Worm (Caenorhabditis elegans) whole organism, early embryonic: ENCODE measurements around the gene F59B2.14.

Source experiments
- B0310.2 ChIP-seq: sonication (generic microtip); optimal IDR thresholded peaks from 2 replicates; lab custom pipeline; 2016; ENCODE audit warnings: mild to moderate bottlenecking, missing genetic modification characterization, missing compliant biosample characterization
- aly-1 ChIP-seq: sonication (generic microtip); optimal IDR thresholded peaks from 2 replicates; lab custom pipeline; 2016; ENCODE audit warnings: missing genetic modification characterization, missing compliant biosample characterization
- ama-1 ChIP-seq: fragments of 150-350 bp; optimal IDR thresholded peaks from 2 replicates; lab custom pipeline; 2014
- ceh-13 ChIP-seq: fragments of 200-800 bp; sonication (Bioruptor generic); optimal IDR thresholded peaks from 2 replicates; lab custom pipeline; 2018; ENCODE audit warnings: mild to moderate bottlenecking, missing genetic modification characterization, missing compliant biosample characterization
- flt-1 ChIP-seq: fragments of 200-800 bp; sonication (Bioruptor generic); IDR thresholded peaks from 2 replicates; pipeline ENCODE4 v1.3.6; 2022; ENCODE audit warnings: missing genetic modification characterization, missing compliant biosample characterization
- hmbx-1 ChIP-seq: sonication (generic microtip); optimal IDR thresholded peaks from 2 replicates; lab custom pipeline; 2016; ENCODE audit warnings: mild to moderate bottlenecking, missing genetic modification characterization, missing compliant biosample characterization
- pes-1 ChIP-seq: fragments of 200-800 bp; sonication (Bioruptor generic); IDR thresholded peaks from 2 replicates; pipeline ENCODE4 v1.3.6; 2022; ENCODE audit warnings: missing genetic modification reagents, missing genetic modification characterization, missing compliant biosample characterization
- scrt-1 ChIP-seq: fragments of 200-800 bp; sonication (Bioruptor generic); IDR thresholded peaks from 2 replicates; pipeline ENCODE4 v1.3.6; 2022; ENCODE audit warnings: missing genetic modification characterization, missing compliant biosample characterization
- sea-1 ChIP-seq: fragments of 200-800 bp; sonication (Bioruptor generic); conservative IDR thresholded peaks from 2 replicates; pipeline ENCODE4 v1.3.6; 2022; ENCODE audit warnings: missing genetic modification characterization, missing compliant biosample characterization
- tbx-11 ChIP-seq: fragments of 200-800 bp; sonication (Bioruptor generic); IDR thresholded peaks from 2 replicates; pipeline ENCODE4 v1.3.6; 2022; ENCODE audit warnings: missing genetic modification characterization, missing compliant biosample characterization
- tbx-37 ChIP-seq: fragments of 200-800 bp; sonication (Bioruptor generic); conservative IDR thresholded peaks from 2 replicates; pipeline ENCODE4 v1.3.6; 2022; ENCODE audit warnings: missing genetic modification reagents, missing genetic modification characterization, missing compliant biosample characterization

ce11 chrIII:9051119-9051597, 28.7 kb upstream of the F59B2.14 start:
- no peak for TF ChIP-seq pes-1 (GFP tag; lab: Robert Waterston, UW)
- no peak for TF ChIP-seq ceh-13 (GFP tag; lab: Kevin White, UChicago)
- no peak for TF ChIP-seq ama-1 (lab: Kevin White, UChicago)
- TF ChIP-seq sea-1 (GFP tag; lab: Robert Waterston, UW) = peak; percentile 47; the same call in 1 of the 2 replicates
- no peak for TF ChIP-seq B0310.2 (tag; lab: Kevin White, UChicago)
- no peak for TF ChIP-seq tbx-11 (GFP tag; lab: Robert Waterston, UW)
- TF ChIP-seq hmbx-1 (tag; lab: Kevin White, UChicago) = no peak
- no peak for TF ChIP-seq flt-1 (GFP tag; lab: Robert Waterston, UW)
- TF ChIP-seq aly-1 (tag; lab: Kevin White, UChicago) = no peak
- TF ChIP-seq tbx-37 (GFP tag; lab: Robert Waterston, UW) = no peak
- TF ChIP-seq scrt-1 (GFP tag; lab: Robert Waterston, UW) = no peak
